Worm (Caenorhabditis elegans) whole organism, L2 larva: ENCODE results near the gene F44B9.9.

Source experiments
- C34F6.9 ChIP-seq: fragments of 150-350 bp; optimal IDR thresholded peaks from 2 replicates; lab custom pipeline; 2014; ENCODE audit warnings: missing biosample characterization, missing genetic modification characterization
- crh-2 ChIP-seq: sonication (generic microtip); optimal IDR thresholded peaks from 2 replicates; lab custom pipeline; 2017; ENCODE audit warnings: missing biosample characterization, missing genetic modification characterization
- egl-27 ChIP-seq: sonication (generic microtip); optimal IDR thresholded peaks from 3 replicates; lab custom pipeline; 2017; ENCODE audit warnings: missing biosample characterization, missing genetic modification reagents, missing genetic modification characterization
- fos-1 ChIP-seq: fragments of 150-350 bp; optimal IDR thresholded peaks from 2 replicates; lab custom pipeline; 2014; ENCODE audit warnings: missing biosample characterization, missing genetic modification characterization
- lsy-2 ChIP-seq, 2 experiments: fragments of 150-350 bp in 1 of 2; sonication (generic microtip) in 1 of 2; optimal IDR thresholded peaks; 2 replicates each; lab custom pipeline; 2014 to 2017; ENCODE audit warnings: missing biosample characterization in 2 of 2, missing genetic modification characterization in 2 of 2
- mdl-1 ChIP-seq, 2 experiments: fragments of 150-350 bp in 1 of 2; sonication (generic microtip) in 1 of 2; optimal IDR thresholded peaks; 2 replicates each; lab custom pipeline; 2017; ENCODE audit warnings: missing biosample characterization in 2 of 2, missing genetic modification characterization in 2 of 2
- nhr-10 ChIP-seq: sonication (generic microtip); optimal IDR thresholded peaks from 2 replicates; lab custom pipeline; 2017; ENCODE audit warnings: missing biosample characterization, missing genetic modification characterization
- skn-1 ChIP-seq: sonication (generic microtip); optimal IDR thresholded peaks from 2 replicates; lab custom pipeline; 2017; ENCODE audit warnings: missing biosample characterization, missing genetic modification characterization
- snpc-4 ChIP-seq: fragments of 150-350 bp; optimal IDR thresholded peaks from 2 replicates; lab custom pipeline; 2014; ENCODE audit warnings: missing biosample characterization, missing genetic modification characterization
- unc-39 ChIP-seq: fragments of 150-350 bp; optimal IDR thresholded peaks from 2 replicates; lab custom pipeline; 2014; ENCODE audit warnings: missing biosample characterization, missing genetic modification characterization
- unc-55 ChIP-seq: fragments of 150-350 bp; sonication (generic microtip); optimal IDR thresholded peaks from 3 replicates; lab custom pipeline; 2014; ENCODE audit warnings: missing biosample characterization, missing genetic modification reagents, missing genetic modification characterization
- ztf-4 ChIP-seq: fragments of 150-350 bp; optimal IDR thresholded peaks from 2 replicates; lab custom pipeline; 2014; ENCODE audit warnings: missing biosample characterization, missing genetic modification characterization

- TF ChIP-seq crh-2 (no peak), mdl-1 (tag; optimal IDR thresholded peaks at IDR 0.05; lab: Kevin White, UChicago) (no peak), fos-1 (tag; lab: Kevin White, UChicago) (no peak), snpc-4 (tag; lab: Kevin White, UChicago) (no peak), nhr-10 (no peak), egl-27 (tag; lab: Kevin White, UChicago) (no peak), ztf-4 (tag; lab: Kevin White, UChicago) (no peak), unc-55 (GFP tag; lab: Kevin White, UChicago) (no peak), lsy-2 (tag; optimal IDR thresholded peaks at IDR 0.05; lab: Kevin White, UChicago) (no peak), C34F6.9 (tag; lab: Kevin White, UChicago) (no peak), unc-39 (tag; lab: Kevin White, UChicago) (no peak), skn-1 (tag; lab: Kevin White, UChicago) (no peak)
Measured at ce11 chrIII:8017053-8017452, 13.8 kb downstream of the F44B9.9 start.
